Worm (Caenorhabditis elegans) whole organism, L4/young adult: Measurements from ENCODE around the gene his-24.

Experiments
- W03F9.2 ChIP-seq: fragments of 150-350 bp; optimal IDR thresholded peaks from 2 replicates; lab custom pipeline; 2014; ENCODE audit warnings: missing biosample characterization, missing genetic modification characterization
- him-1 ChIP-seq: sonication (generic microtip); optimal IDR thresholded peaks from 2 replicates; lab custom pipeline; 2016; ENCODE audit warnings: missing genotype, missing genetic modification reagents, missing genetic modification characterization, missing compliant biosample characterization

ce11 chrX:14495075-14495474 is 5.2 kb downstream of the his-24 start:
- TF ChIP-seq W03F9.2, result no peak
- TF ChIP-seq him-1, result no peak
